Worm (Caenorhabditis elegans) whole organism, young adult: ENCODE measurements around the gene R03H10.2.
"Not testable (repeated sequence)": the region's sequence is repeated elsewhere in the genome, so short reads cannot be mapped to it uniquely, and the experiment has no call there.

Source experiments
- B0035.1 ChIP-seq: sonication (generic microtip); optimal IDR thresholded peaks from 2 replicates; lab custom pipeline; 2016; ENCODE audit warnings: missing genetic modification characterization, mild to moderate bottlenecking, missing compliant biosample characterization, missing genotype, missing genetic modification reagents
- B0336.3 ChIP-seq: fragments of 200-800 bp; sonication (Bioruptor generic); IDR thresholded peaks from 2 replicates; pipeline ENCODE4 v1.3.6; 2022; ENCODE audit warnings: missing genetic modification characterization, missing compliant biosample characterization
- C17E4.6 ChIP-seq: fragments of 200-800 bp; sonication (Bioruptor generic); IDR thresholded peaks from 2 replicates; pipeline ENCODE4 v1.3.6; 2022; ENCODE audit warnings: missing genetic modification reagents, missing genetic modification characterization, missing compliant biosample characterization
- F10E7.11 ChIP-seq: sonication (generic microtip); optimal IDR thresholded peaks from 2 replicates; lab custom pipeline; 2017; ENCODE audit warnings: mild to moderate bottlenecking, missing genetic modification characterization, moderate library complexity, missing compliant biosample characterization
- F23B12.7 ChIP-seq: sonication (generic microtip); optimal IDR thresholded peaks from 2 replicates; lab custom pipeline; 2017; ENCODE audit warnings: missing genetic modification characterization, mild to moderate bottlenecking, missing compliant biosample characterization, antibody characterized with exemption, moderate library complexity; ENCODE audit not compliant: insufficient read depth
- K11D2.4 ChIP-seq: fragments of 200-800 bp; sonication (Bioruptor generic); IDR thresholded peaks from 2 replicates; pipeline ENCODE4 v1.3.6; 2022; ENCODE audit warnings: missing genetic modification reagents, missing genetic modification characterization, missing compliant biosample characterization
- Y56A3A.18 ChIP-seq: fragments of 200-800 bp; sonication (Bioruptor generic); IDR thresholded peaks from 2 replicates; pipeline ENCODE4 v1.3.6; 2022; ENCODE audit warnings: missing genetic modification reagents, missing genetic modification characterization, missing compliant biosample characterization
- ama-1 ChIP-seq, 3 experiments: fragments of 150-350 bp in 1 of 3; sonication (generic microtip) in 2 of 3; optimal IDR thresholded peaks; 2 replicates each; lab custom pipeline; 2014 to 2018; ENCODE audit warnings: missing biosample characterization in 2 of 3, missing genetic modification characterization in 2 of 3, missing genetic modification reagents in 2 of 3
- athp-1 ChIP-seq: sonication (generic microtip); optimal IDR thresholded peaks from 2 replicates; lab custom pipeline; 2017; ENCODE audit warnings: mild to moderate bottlenecking, missing genetic modification characterization, missing compliant biosample characterization
- bed-2 ChIP-seq: fragments of 200-800 bp; sonication (Bioruptor generic); IDR thresholded peaks from 2 replicates; pipeline ENCODE4 v1.3.6; 2022; ENCODE audit warnings: missing genetic modification reagents, missing genetic modification characterization, missing compliant biosample characterization
- ceh-40 ChIP-seq: fragments of 200-800 bp; sonication (Bioruptor generic); IDR thresholded peaks from 2 replicates; pipeline ENCODE4 v1.3.6; 2022; ENCODE audit warnings: missing genetic modification characterization, missing compliant biosample characterization
- ceh-91 ChIP-seq: fragments of 200-800 bp; sonication (Bioruptor generic); IDR thresholded peaks from 2 replicates; pipeline ENCODE4 v1.3.6; 2022; ENCODE audit warnings: missing genetic modification reagents, missing genetic modification characterization, missing compliant biosample characterization
- die-1 ChIP-seq: sonication (generic microtip); optimal IDR thresholded peaks from 2 replicates; lab custom pipeline; 2016; ENCODE audit warnings: missing genotype, mild to moderate bottlenecking, missing genetic modification characterization, missing compliant biosample characterization
- gei-17 ChIP-seq: fragments of 200-800 bp; sonication (Bioruptor generic); optimal IDR thresholded peaks from 2 replicates; lab custom pipeline; 2018; ENCODE audit warnings: mild to moderate bottlenecking, missing genetic modification characterization, missing compliant biosample characterization
- let-607 ChIP-seq, 2 experiments: fragments of 200-800 bp in 1 of 2; sonication (Bioruptor generic) in 1 of 2; sonication (generic microtip) in 1 of 2; optimal IDR thresholded peaks; 2 replicates each; lab custom pipeline; 2016 to 2018; ENCODE audit warnings: mild to moderate bottlenecking in 2 of 2, missing compliant biosample characterization in 2 of 2, missing genetic modification characterization in 2 of 2, moderate library complexity in 2 of 2, missing genotype in 1 of 2
- madf-6 ChIP-seq: fragments of 200-800 bp; sonication (Bioruptor generic); IDR thresholded peaks from 2 replicates; pipeline ENCODE4 v1.3.6; 2022; ENCODE audit warnings: missing genetic modification reagents, missing genetic modification characterization, missing compliant biosample characterization
- madf-8 ChIP-seq: fragments of 200-800 bp; sonication (Bioruptor generic); conservative IDR thresholded peaks from 2 replicates; pipeline ENCODE4 v1.3.6; 2022; ENCODE audit warnings: missing genetic modification reagents, missing genetic modification characterization, missing compliant biosample characterization
- nfya-1 ChIP-seq: sonication (generic microtip); optimal IDR thresholded peaks from 2 replicates; lab custom pipeline; 2017; ENCODE audit warnings: antibody characterized with exemption, missing compliant biosample characterization, missing genetic modification characterization, borderline replicate concordance; ENCODE audit not compliant: insufficient read depth
- nhr-120 ChIP-seq: fragments of 200-800 bp; sonication (Bioruptor generic); IDR thresholded peaks from 2 replicates; pipeline ENCODE4 v1.3.6; 2022; ENCODE audit warnings: missing genetic modification characterization, missing compliant biosample characterization
- nhr-179 ChIP-seq: sonication (generic microtip); optimal IDR thresholded peaks from 2 replicates; lab custom pipeline; 2016; ENCODE audit warnings: mild to moderate bottlenecking, missing genetic modification characterization, missing compliant biosample characterization
- rcor-1 ChIP-seq: fragments of 200-800 bp; sonication (Bioruptor generic); IDR thresholded peaks from 2 replicates; pipeline ENCODE4 v1.3.6; 2022; ENCODE audit warnings: missing genetic modification reagents, missing genetic modification characterization, missing compliant biosample characterization
- rec-8 ChIP-seq, 2 experiments: sonication (generic microtip); optimal IDR thresholded peaks; 2 replicates each; lab custom pipeline; 2016; ENCODE audit warnings: mild to moderate bottlenecking in 2 of 2, missing genetic modification characterization in 2 of 2, missing genetic modification reagents in 2 of 2, missing genotype in 2 of 2, missing biosample characterization in 1 of 2, missing compliant biosample characterization in 1 of 2, moderate library complexity in 1 of 2
- snpc-1.1 ChIP-seq: sonication (generic microtip); optimal IDR thresholded peaks from 2 replicates; lab custom pipeline; 2017; ENCODE audit warnings: missing genetic modification characterization, mild to moderate bottlenecking, missing compliant biosample characterization, antibody characterized with exemption, moderate library complexity, missing genotype, missing genetic modification reagents; ENCODE audit not compliant: insufficient read depth
- sptf-2 ChIP-seq: fragments of 200-800 bp; sonication (Bioruptor generic); optimal IDR thresholded peaks from 2 replicates; lab custom pipeline; 2018; ENCODE audit warnings: mild to moderate bottlenecking, missing genetic modification characterization, missing compliant biosample characterization
- tbx-9 ChIP-seq: sonication (generic microtip); optimal IDR thresholded peaks from 2 replicates; lab custom pipeline; 2016; ENCODE audit warnings: borderline replicate concordance, missing genetic modification characterization, inconsistent platforms, missing compliant biosample characterization
- unc-62 ChIP-seq: fragments of 150-350 bp; optimal IDR thresholded peaks from 2 replicates; lab custom pipeline; 2014; ENCODE audit warnings: missing biosample characterization, missing genetic modification reagents, missing genetic modification characterization
- zim-3 ChIP-seq: sonication (generic microtip); optimal IDR thresholded peaks from 2 replicates; lab custom pipeline; 2017; ENCODE audit warnings: mild to moderate bottlenecking, missing genetic modification characterization, moderate library complexity, missing compliant biosample characterization
- ztf-3 ChIP-seq: fragments of 200-800 bp; sonication (Bioruptor generic); optimal IDR thresholded peaks from 2 replicates; lab custom pipeline; 2018; ENCODE audit warnings: mild to moderate bottlenecking, missing genetic modification characterization, missing compliant biosample characterization

Gene R03H10.2

ce11 chrII:4135259-4135658 is 20.3 kb upstream of the R03H10.2 start, which contains the start of gene ast-1:
TSS of gene ast-1 (minus strand) at chrII:4135359.
- TF ChIP-seq madf-6, ceh-91, nhr-120 (GFP tag; lab: Robert Waterston, UW): not testable (repeated sequence)

DNA sequence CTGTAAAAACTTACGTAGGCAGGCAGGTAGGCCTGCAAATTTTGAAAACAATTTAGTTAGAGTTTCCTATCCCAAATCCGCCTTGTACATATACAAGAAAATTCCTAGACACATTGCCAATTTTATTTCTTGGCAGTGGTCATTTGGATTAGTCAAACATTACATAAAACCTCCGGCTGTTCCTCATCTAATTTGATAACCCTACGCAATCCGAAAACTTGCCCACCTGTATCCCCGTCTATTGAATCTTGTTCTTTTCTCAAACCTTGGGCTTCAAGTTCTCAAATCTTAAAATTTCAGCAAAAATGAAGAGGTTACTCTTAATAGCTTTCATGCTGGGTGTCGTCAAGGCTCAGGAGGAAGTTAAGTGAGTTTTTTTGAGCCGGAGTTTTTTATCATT is 9.5 kb upstream of the R03H10.2 start, which contains the start of gene F56D3.1:
F56D3.1 (plus strand) TSS at position 301 of the 400 bp plus-strand sequence.
- TF ChIP-seq tbx-9 (tag; lab: Kevin White, UChicago) (no peak), ztf-3 (no peak), athp-1 (tag; lab: Kevin White, UChicago) (no peak), bed-2 (GFP tag; lab: Robert Waterston, UW) (no peak), F10E7.11 (tag; lab: Kevin White, UChicago) (no peak), Y56A3A.18 (GFP tag; lab: Robert Waterston, UW) (no peak), K11D2.4 (GFP tag; lab: Robert Waterston, UW) (no peak), zim-3 (tag; lab: Kevin White, UChicago) (no peak), ama-1 (optimal IDR thresholded peaks at IDR 0.05; lab: Kevin White, UChicago) (no peak), ama-1 (GFP tag; optimal IDR thresholded peaks at IDR 0.05; lab: Kevin White, UChicago) (no peak)

ce11 chrII:4150211-4150610 is 5.4 kb upstream of the R03H10.2 start:
- TF ChIP-seq F23B12.7 (tag; lab: Kevin White, UChicago) (no peak), C17E4.6 (GFP tag; lab: Robert Waterston, UW) (no peak)

ce11 chrII:4151499-4152132 is 4.0 kb upstream of the R03H10.2 start:
- TF ChIP-seq rcor-1, result no peak
- TF ChIP-seq rec-8 (tag; optimal IDR thresholded peaks at IDR 0.05; lab: Kevin White, UChicago), result no peak
- no peak for TF ChIP-seq B0035.1 (tag; lab: Kevin White, UChicago)
- no peak for TF ChIP-seq nfya-1 (tag; lab: Kevin White, UChicago)
- no peak for TF ChIP-seq unc-62 (GFP tag; lab: Kevin White, UChicago)
- TF ChIP-seq gei-17 (GFP tag; lab: Kevin White, UChicago), result no peak
- TF ChIP-seq ceh-40 (GFP tag; lab: Robert Waterston, UW), result no peak
- TF ChIP-seq let-607 (tag; optimal IDR thresholded peaks at IDR 0.05; lab: Kevin White, UChicago), result no peak

ce11 chrII:4152864-4153263 is 2.7 kb upstream of the R03H10.2 start:
- TF ChIP-seq nhr-179 (no peak), sptf-2 (GFP tag; lab: Kevin White, UChicago) (no peak)

- TF ChIP-seq die-1 (tag; lab: Kevin White, UChicago) (no peak), madf-8 (no peak), B0336.3 (no peak), snpc-1.1 (tag; lab: Kevin White, UChicago) (no peak), unc-62 (GFP tag; lab: Kevin White, UChicago) (no peak), sptf-2 (GFP tag; lab: Kevin White, UChicago) (no peak)
Observed at ce11 chrII:4157817-4158216, 2.2 kb downstream of the R03H10.2 start.
